Worm (Caenorhabditis elegans) whole organism, late embryonic: ENCODE measurements around the gene cul-6.

ENCODE experiments used
- F13H6.1 ChIP-seq: sonication (generic microtip); optimal IDR thresholded peaks from 2 replicates; lab custom pipeline; 2016; ENCODE audit warnings: missing genetic modification characterization, missing compliant biosample characterization
- K02D7.2 ChIP-seq: sonication (generic microtip); optimal IDR thresholded peaks from 2 replicates; lab custom pipeline; 2017; ENCODE audit warnings: mild to moderate bottlenecking, missing genetic modification characterization, missing compliant biosample characterization
- K09A11.1 ChIP-seq: sonication (generic microtip); optimal IDR thresholded peaks from 2 replicates; lab custom pipeline; 2017; ENCODE audit warnings: antibody characterized with exemption, mild to moderate bottlenecking, missing genetic modification characterization, missing compliant biosample characterization; ENCODE audit not compliant: insufficient read depth
- Y22D7AL.16 ChIP-seq: sonication (generic microtip); optimal IDR thresholded peaks from 2 replicates; lab custom pipeline; 2016; ENCODE audit warnings: missing genetic modification characterization, missing compliant biosample characterization
- ceh-18 ChIP-seq: sonication (generic microtip); optimal IDR thresholded peaks from 2 replicates; lab custom pipeline; 2016; ENCODE audit warnings: missing genetic modification characterization, missing compliant biosample characterization
- ceh-34 ChIP-seq: sonication (generic microtip); optimal IDR thresholded peaks from 2 replicates; lab custom pipeline; 2016; ENCODE audit warnings: mild to moderate bottlenecking, missing genetic modification characterization, missing compliant biosample characterization
- ceh-45 ChIP-seq: fragments of 200-800 bp; sonication (Bioruptor generic); IDR thresholded peaks from 2 replicates; pipeline ENCODE4 v1.3.6; 2022; ENCODE audit warnings: missing genetic modification reagents, missing genetic modification characterization, missing compliant biosample characterization
- ceh-6 ChIP-seq: fragments of 200-800 bp; sonication (Bioruptor generic); optimal IDR thresholded peaks from 2 replicates; lab custom pipeline; 2018; ENCODE audit warnings: mild to moderate bottlenecking, missing genetic modification characterization, missing compliant biosample characterization
- ceh-9 ChIP-seq: sonication (generic microtip); optimal IDR thresholded peaks from 2 replicates; lab custom pipeline; 2016; ENCODE audit warnings: mild to moderate bottlenecking, missing genetic modification characterization, inconsistent platforms, missing compliant biosample characterization
- dmd-4 ChIP-seq: sonication (generic microtip); optimal IDR thresholded peaks from 2 replicates; lab custom pipeline; 2016; ENCODE audit warnings: borderline replicate concordance, missing genetic modification characterization, missing compliant biosample characterization
- dve-1 ChIP-seq: sonication (generic microtip); optimal IDR thresholded peaks from 2 replicates; lab custom pipeline; 2017; ENCODE audit warnings: antibody characterized with exemption, mild to moderate bottlenecking, missing genetic modification characterization, missing compliant biosample characterization
- elt-2 ChIP-seq: sonication (generic microtip); optimal IDR thresholded peaks from 2 replicates; lab custom pipeline; 2016; ENCODE audit warnings: missing genetic modification reagents, missing genetic modification characterization, missing compliant biosample characterization
- ets-4 ChIP-seq: sonication (generic microtip); optimal IDR thresholded peaks from 2 replicates; lab custom pipeline; 2016; ENCODE audit warnings: missing genetic modification characterization, missing compliant biosample characterization
- fkh-6 ChIP-seq: sonication (generic microtip); optimal IDR thresholded peaks from 2 replicates; lab custom pipeline; 2016; ENCODE audit warnings: missing genetic modification characterization, missing compliant biosample characterization
- hlh-13 ChIP-seq: fragments of 200-800 bp; sonication (Bioruptor generic); optimal IDR thresholded peaks from 2 replicates; lab custom pipeline; 2018; ENCODE audit warnings: mild to moderate bottlenecking, missing genetic modification characterization, missing compliant biosample characterization
- hlh-30 ChIP-seq: sonication (generic microtip); optimal IDR thresholded peaks from 2 replicates; lab custom pipeline; 2017; ENCODE audit warnings: antibody characterized with exemption, missing genetic modification characterization, missing compliant biosample characterization; ENCODE audit not compliant: insufficient read depth
- hlh-6 ChIP-seq: sonication (generic microtip); optimal IDR thresholded peaks from 2 replicates; lab custom pipeline; 2016; ENCODE audit warnings: missing genotype, missing genetic modification characterization, missing compliant biosample characterization
- hlh-8 ChIP-seq: sonication (generic microtip); optimal IDR thresholded peaks from 2 replicates; lab custom pipeline; 2016; ENCODE audit warnings: missing genotype, missing genetic modification characterization, missing compliant biosample characterization
- lim-6 ChIP-seq: sonication (generic microtip); optimal IDR thresholded peaks from 2 replicates; lab custom pipeline; 2016; ENCODE audit warnings: missing genetic modification characterization, missing compliant biosample characterization
- madf-2 ChIP-seq: sonication (generic microtip); optimal IDR thresholded peaks from 2 replicates; lab custom pipeline; 2017; ENCODE audit warnings: missing genetic modification characterization, missing compliant biosample characterization
- mec-3 ChIP-seq: sonication (generic microtip); optimal IDR thresholded peaks from 2 replicates; lab custom pipeline; 2016; ENCODE audit warnings: borderline replicate concordance, missing genetic modification characterization, missing compliant biosample characterization
- nfya-1 ChIP-seq: sonication (generic microtip); optimal IDR thresholded peaks from 2 replicates; lab custom pipeline; 2017; ENCODE audit warnings: missing genetic modification characterization, mild to moderate bottlenecking, missing compliant biosample characterization, antibody characterized with exemption, moderate library complexity
- nhr-11 ChIP-seq: fragments of 150-350 bp; optimal IDR thresholded peaks from 2 replicates; lab custom pipeline; 2014; ENCODE audit warnings: missing biosample characterization, missing genetic modification characterization
- nhr-232 ChIP-seq: sonication (generic microtip); optimal IDR thresholded peaks from 2 replicates; lab custom pipeline; 2016; ENCODE audit warnings: missing genetic modification characterization, missing compliant biosample characterization
- npax-4 ChIP-seq: sonication (generic microtip); optimal IDR thresholded peaks from 2 replicates; lab custom pipeline; 2016; ENCODE audit warnings: missing genetic modification characterization, missing compliant biosample characterization
- pat-9 ChIP-seq: fragments of 200-800 bp; sonication (Bioruptor generic); optimal IDR thresholded peaks from 2 replicates; lab custom pipeline; 2018; ENCODE audit warnings: mild to moderate bottlenecking, missing genetic modification characterization, moderate library complexity, missing compliant biosample characterization
- pha-4 ChIP-seq: fragments of 150-350 bp; optimal IDR thresholded peaks from 2 replicates; lab custom pipeline; 2018; ENCODE audit warnings: missing biosample characterization, missing genetic modification reagents, missing genetic modification characterization
- ref-2 ChIP-seq: sonication (generic microtip); optimal IDR thresholded peaks from 2 replicates; lab custom pipeline; 2016; ENCODE audit warnings: missing genetic modification characterization, missing compliant biosample characterization
- sdc-2 ChIP-seq: sonication (generic microtip); optimal IDR thresholded peaks from 2 replicates; lab custom pipeline; 2016; ENCODE audit warnings: missing genotype, missing genetic modification characterization, missing compliant biosample characterization
- sox-2 ChIP-seq: fragments of 200-800 bp; sonication (Bioruptor generic); IDR thresholded peaks from 2 replicates; pipeline ENCODE4 v1.3.6; 2022; ENCODE audit warnings: missing genetic modification reagents, missing genetic modification characterization, missing compliant biosample characterization
- tbx-2 ChIP-seq: sonication (generic microtip); optimal IDR thresholded peaks from 2 replicates; lab custom pipeline; 2016; ENCODE audit warnings: missing genetic modification characterization, missing compliant biosample characterization
- tbx-7 ChIP-seq: sonication (generic microtip); optimal IDR thresholded peaks from 2 replicates; lab custom pipeline; 2016; ENCODE audit warnings: missing genotype, missing genetic modification characterization, missing compliant biosample characterization
- ttx-3 ChIP-seq: sonication (generic microtip); optimal IDR thresholded peaks from 2 replicates; lab custom pipeline; 2016; ENCODE audit warnings: missing genetic modification reagents, missing genetic modification characterization, missing compliant biosample characterization
- unc-42 ChIP-seq: sonication (generic microtip); optimal IDR thresholded peaks from 2 replicates; lab custom pipeline; 2016; ENCODE audit warnings: missing genotype, missing genetic modification characterization, missing compliant biosample characterization
- unc-55 ChIP-seq: sonication (generic microtip); optimal IDR thresholded peaks from 2 replicates; lab custom pipeline; 2017; ENCODE audit warnings: missing biosample characterization, missing genetic modification reagents, missing genetic modification characterization
- unc-86 ChIP-seq: sonication (generic microtip); optimal IDR thresholded peaks from 2 replicates; lab custom pipeline; 2016; ENCODE audit warnings: missing genetic modification characterization, missing compliant biosample characterization
- zip-5 ChIP-seq: sonication (generic microtip); optimal IDR thresholded peaks from 2 replicates; lab custom pipeline; 2016; ENCODE audit warnings: missing genetic modification characterization, missing compliant biosample characterization

Gene cul-6

ce11 chrIV:12615122-12615745, 25.0 kb upstream of the cul-6 start:
- TF ChIP-seq ref-2 (tag; lab: Kevin White, UChicago) = peak; percentile 0
- TF ChIP-seq nfya-1 (tag; lab: Kevin White, UChicago) = peak; percentile 21
- peak; percentile 15 for TF ChIP-seq ceh-18 (tag; lab: Kevin White, UChicago)
- TF ChIP-seq fkh-6 (tag; lab: Kevin White, UChicago) = peak; percentile 24
- TF ChIP-seq unc-55 = peak; percentile 28
- no peak for TF ChIP-seq sdc-2 (tag; lab: Kevin White, UChicago)
- TF ChIP-seq tbx-7 = no peak
- TF ChIP-seq madf-2 (tag; lab: Kevin White, UChicago) = no peak
- TF ChIP-seq tbx-2 (tag; lab: Kevin White, UChicago) = peak; percentile 61
- peak; percentile 0 for TF ChIP-seq dve-1
- no peak for TF ChIP-seq hlh-30 (tag; lab: Kevin White, UChicago)

ce11 chrIV:12614624-12615023, 24.4 kb upstream of the cul-6 start, which contains the start of gene efa-6:
efa-6 (minus strand) TSS chrIV:12614724.
- TF ChIP-seq Y22D7AL.16 (no peak), unc-42 (tag; lab: Kevin White, UChicago) (no peak), lim-6 (tag; lab: Kevin White, UChicago) (no peak), unc-86 (no peak), ceh-9 (tag; lab: Kevin White, UChicago) (no peak), ceh-6 (GFP tag; lab: Kevin White, UChicago) (no peak), ttx-3 (tag; lab: Kevin White, UChicago) (no peak), ets-4 (tag; lab: Kevin White, UChicago) (no peak), hlh-8 (tag; lab: Kevin White, UChicago) (no peak), dmd-4 (tag; lab: Kevin White, UChicago) (no peak), sox-2 (GFP tag; lab: Robert Waterston, UW) (no peak), nhr-11 (tag; lab: Kevin White, UChicago) (no peak), pha-4 (no peak), ceh-45 (GFP tag; lab: Robert Waterston, UW) (no peak), K09A11.1 (tag; lab: Kevin White, UChicago) (no peak), npax-4 (no peak), madf-2 (tag; lab: Kevin White, UChicago) (no peak)

ce11 chrIV:12605401-12605800, 15.2 kb upstream of the cul-6 start, which contains the start of gene Y55D9A.2:
Y55D9A.2 (minus strand) TSS chrIV:12605431.
- TF ChIP-seq elt-2 (tag; lab: Kevin White, UChicago) = no peak
- TF ChIP-seq ceh-9 (tag; lab: Kevin White, UChicago) = no peak
- TF ChIP-seq F13H6.1 = no peak

- TF ChIP-seq ttx-3 (tag; lab: Kevin White, UChicago) (no peak), hlh-6 (tag; lab: Kevin White, UChicago) (no peak), nhr-232 (tag; lab: Kevin White, UChicago) (no peak), ref-2 (tag; lab: Kevin White, UChicago) (no peak), K02D7.2 (no peak), npax-4 (no peak), ceh-34 (tag; lab: Kevin White, UChicago) (no peak), F13H6.1 (no peak), zip-5 (tag; lab: Kevin White, UChicago) (no peak), mec-3 (tag; lab: Kevin White, UChicago) (no peak), hlh-30 (tag; lab: Kevin White, UChicago) (no peak), sox-2 (GFP tag; lab: Robert Waterston, UW) (no peak), hlh-13 (GFP tag; lab: Kevin White, UChicago) (no peak), pat-9 (tag; lab: Kevin White, UChicago) (no peak)
- TF ChIP-seq, all 69 proteins: peak for 0
Measured at ce11 chrIV:12600941-12601340, 10.7 kb upstream of the cul-6 start.
